Worm (Caenorhabditis elegans) whole organism, L4/young adult: ENCODE results near the gene srh-282.

ENCODE experiments used
- W03F9.2 ChIP-seq: fragments of 150-350 bp; optimal IDR thresholded peaks from 2 replicates; lab custom pipeline; 2014; ENCODE audit warnings: missing biosample characterization, missing genetic modification characterization
- dao-5 ChIP-seq: sonication (generic microtip); optimal IDR thresholded peaks from 2 replicates; lab custom pipeline; 2016; ENCODE audit warnings: missing genotype, missing genetic modification characterization, moderate library complexity, missing compliant biosample characterization
- him-1 ChIP-seq: sonication (generic microtip); optimal IDR thresholded peaks from 2 replicates; lab custom pipeline; 2016; ENCODE audit warnings: missing genotype, missing genetic modification reagents, missing genetic modification characterization, missing compliant biosample characterization

srh-282 gene

DNA sequence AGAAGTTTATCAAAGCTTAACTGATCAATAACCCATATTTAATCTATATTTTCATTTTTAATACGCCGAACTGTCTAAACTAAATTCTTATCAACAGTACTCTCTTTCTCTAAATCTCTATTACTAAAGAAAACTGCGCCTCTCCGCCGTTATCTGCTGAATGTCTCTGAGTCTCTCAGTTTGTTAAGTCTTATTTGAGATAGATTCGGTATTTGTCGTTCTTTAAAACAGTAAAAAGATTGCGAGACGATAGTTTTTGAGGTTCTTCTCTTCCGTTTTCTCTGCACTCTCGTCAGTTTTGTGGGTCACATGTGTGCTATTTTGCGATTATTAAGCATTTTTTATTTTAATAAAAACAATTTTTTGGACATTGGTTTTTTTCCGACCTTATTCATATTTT lies 986 bp upstream of the srh-282 start, which contains the start of gene sma-10:
TSS of gene sma-10 (plus strand) at position 236 of the 400 bp plus-strand sequence.
- TF ChIP-seq dao-5 (tag; lab: Kevin White, UChicago): no peak
- no peak for TF ChIP-seq W03F9.2 (tag; lab: Kevin White, UChicago)
- no peak for TF ChIP-seq him-1 (tag; lab: Kevin White, UChicago)

DNA sequence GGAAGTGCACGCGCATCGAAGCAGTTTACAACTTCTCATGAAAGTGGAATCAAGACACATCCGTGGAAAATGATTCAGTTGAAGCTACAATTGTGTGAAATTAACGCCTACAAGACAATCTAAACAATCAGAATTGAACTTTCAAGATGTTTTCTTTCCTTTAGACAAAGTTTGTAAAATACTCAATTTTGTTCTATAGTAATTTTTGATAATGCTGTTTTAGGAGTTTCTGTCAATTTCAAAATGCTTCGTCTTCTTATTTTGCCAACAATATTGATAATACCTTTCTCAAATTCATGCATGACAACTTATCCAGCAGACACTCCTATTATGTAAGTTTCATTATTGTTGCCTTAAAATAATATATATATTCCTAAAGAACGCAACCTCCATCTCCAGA lies 4.1 kb downstream of the srh-282 start, which contains the start of gene T21D12.11:
TSS of gene T21D12.11 (plus strand) at position 301 of the 400 bp plus-strand sequence.
- TF ChIP-seq dao-5 (tag; lab: Kevin White, UChicago) (no peak), W03F9.2 (tag; lab: Kevin White, UChicago) (no peak), him-1 (tag; lab: Kevin White, UChicago) (no peak)

DNA sequence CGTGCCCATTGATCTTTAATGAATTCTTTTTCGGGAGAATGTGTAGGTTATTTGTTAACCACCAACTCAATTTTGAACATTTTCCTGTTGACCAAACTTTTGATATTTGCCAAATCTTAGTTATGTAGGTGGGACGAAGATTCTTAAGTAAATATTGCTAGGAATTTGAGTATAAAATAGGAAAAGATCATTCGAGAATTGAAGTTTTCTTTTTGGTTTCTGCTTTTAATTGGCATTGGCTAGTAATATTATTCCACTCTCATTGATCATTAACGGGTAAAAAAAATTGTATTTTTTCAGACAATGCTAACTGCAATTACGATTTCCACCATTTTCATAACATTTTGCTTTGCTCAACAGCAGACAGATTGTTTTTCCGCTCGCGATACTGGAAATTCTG lies 7.1 kb downstream of the srh-282 start, which contains the start of gene T21D12.12:
TSS of gene T21D12.12 (plus strand) at position 301 of the 400 bp plus-strand sequence.
- TF ChIP-seq W03F9.2 (tag; lab: Kevin White, UChicago): no peak
- TF ChIP-seq him-1 (tag; lab: Kevin White, UChicago): no peak
- TF ChIP-seq dao-5 (tag; lab: Kevin White, UChicago): no peak

DNA sequence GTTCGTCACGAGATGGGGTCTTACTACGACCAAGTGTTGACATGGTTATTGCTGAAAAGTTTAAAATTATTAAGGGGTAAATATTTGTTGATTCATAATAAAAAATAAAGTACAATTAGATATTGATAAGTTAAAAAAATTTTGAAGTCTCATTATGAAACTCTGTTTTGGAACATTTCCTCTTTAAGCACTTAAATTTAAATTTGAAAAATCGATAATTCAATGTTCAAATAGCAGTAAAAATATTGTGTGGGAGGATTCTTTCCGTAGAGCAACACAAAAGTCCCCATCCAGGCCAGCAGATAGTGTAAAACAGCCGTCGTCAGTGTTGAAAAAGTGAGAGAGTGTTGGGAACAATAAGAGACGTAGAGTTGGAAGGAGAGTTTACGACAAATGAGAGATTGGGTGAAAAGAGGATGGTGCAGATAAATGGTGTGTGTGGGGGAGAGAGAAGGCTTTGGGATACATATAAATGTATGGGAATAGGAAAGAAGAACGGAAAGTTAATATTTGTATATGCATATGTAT lies 9.0 kb downstream of the srh-282 start, which contains the start of gene pat-6:
TSS of gene pat-6 (minus strand) at position 51 of the 528 bp plus-strand sequence.
- TF ChIP-seq him-1 (tag; lab: Kevin White, UChicago) (no peak), dao-5 (tag; lab: Kevin White, UChicago) (no peak), W03F9.2 (tag; lab: Kevin White, UChicago) (no peak)

DNA sequence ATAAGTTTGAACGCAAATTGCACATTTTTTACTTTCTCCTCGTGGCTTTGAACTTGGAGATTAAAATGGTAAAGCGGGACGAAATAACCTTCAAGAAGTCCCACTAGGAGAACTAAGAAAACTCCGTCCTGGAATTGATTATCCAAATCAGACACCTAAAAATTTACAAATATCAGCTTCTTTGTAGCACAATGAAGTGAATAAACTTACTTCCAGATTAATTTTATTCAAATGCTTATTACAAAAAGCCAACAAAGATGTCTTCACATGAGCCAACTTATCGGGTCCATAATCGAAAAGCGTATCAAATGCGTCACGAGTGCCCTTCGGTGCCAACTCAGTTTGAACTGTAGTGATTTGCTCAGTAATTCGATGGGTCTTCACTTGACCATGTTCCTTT lies 10.7 kb downstream of the srh-282 start:
- no peak for TF ChIP-seq him-1 (tag; lab: Kevin White, UChicago)
- TF ChIP-seq dao-5 (tag; lab: Kevin White, UChicago): no peak
- TF ChIP-seq W03F9.2 (tag; lab: Kevin White, UChicago): no peak

DNA sequence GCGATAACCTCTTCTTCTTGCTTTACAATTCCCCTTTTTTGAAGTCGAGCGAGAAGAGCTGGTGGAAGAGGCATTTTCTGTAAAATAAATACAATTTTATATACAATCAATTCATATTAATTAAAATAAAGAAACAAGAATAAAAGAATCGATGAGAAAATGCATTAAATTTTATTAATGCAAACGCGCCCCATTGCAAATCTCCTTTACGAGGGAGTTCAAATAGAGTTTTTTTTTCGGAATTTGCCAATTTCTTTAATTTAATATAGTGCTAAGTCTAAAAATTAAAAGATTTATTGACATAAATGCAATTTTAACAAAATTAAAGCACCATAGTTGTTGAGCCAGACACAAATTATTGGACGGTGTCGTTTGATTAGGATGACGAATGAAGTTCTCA lies 11.6 kb downstream of the srh-282 start, which contains the start of gene pqbp-1.1:
TSS of gene pqbp-1.1 (minus strand) at position 77 of the 400 bp plus-strand sequence.
- TF ChIP-seq W03F9.2 (tag; lab: Kevin White, UChicago) (no peak), him-1 (tag; lab: Kevin White, UChicago) (no peak), dao-5 (tag; lab: Kevin White, UChicago) (no peak)

DNA sequence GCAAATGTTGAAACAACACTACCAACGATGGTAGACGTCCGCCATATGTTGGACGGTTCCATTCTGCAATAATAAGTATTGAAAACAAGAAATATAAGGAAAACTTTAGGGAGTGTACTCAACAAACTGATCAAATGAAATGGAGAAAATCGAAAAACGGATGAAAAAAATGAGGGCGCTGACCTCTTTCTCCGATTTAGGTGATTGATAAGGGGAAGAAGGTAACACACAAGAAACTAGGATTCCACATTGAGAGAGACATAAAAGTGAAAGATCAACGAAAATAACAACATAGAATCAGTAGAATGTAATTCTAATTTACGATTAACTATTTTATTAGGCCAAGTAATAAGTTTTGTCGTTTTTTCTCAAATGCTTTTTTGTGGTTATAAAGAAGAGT lies 14.1 kb downstream of the srh-282 start, which contains the start of gene dpy-9:
TSS of gene dpy-9 (minus strand) at position 63 of the 400 bp plus-strand sequence.
- TF ChIP-seq dao-5 (tag; lab: Kevin White, UChicago) (no peak), him-1 (tag; lab: Kevin White, UChicago) (no peak), W03F9.2 (tag; lab: Kevin White, UChicago) (no peak)

DNA sequence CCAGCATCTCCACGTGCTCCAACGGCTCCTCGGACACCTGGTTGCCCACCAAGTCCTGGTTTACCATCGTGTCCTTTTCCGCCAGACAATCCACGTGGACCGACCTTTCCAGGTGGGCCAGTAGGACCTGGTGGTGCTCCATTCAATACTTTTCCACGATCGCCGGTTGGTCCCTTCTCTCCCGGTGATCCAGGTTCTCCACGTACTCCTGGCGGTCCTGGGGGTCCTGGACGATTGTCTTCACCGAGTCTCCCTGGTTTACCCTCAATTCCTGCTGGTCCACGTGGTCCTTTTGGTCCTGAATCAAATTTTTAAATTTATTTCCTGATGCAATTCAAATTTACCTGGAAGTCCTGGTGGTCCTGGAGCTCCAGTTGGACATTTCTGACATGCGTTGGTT lies 14.8 kb downstream of the srh-282 start:
- TF ChIP-seq him-1 (tag; lab: Kevin White, UChicago) (no peak), W03F9.2 (tag; lab: Kevin White, UChicago) (no peak), dao-5 (tag; lab: Kevin White, UChicago) (no peak)

DNA sequence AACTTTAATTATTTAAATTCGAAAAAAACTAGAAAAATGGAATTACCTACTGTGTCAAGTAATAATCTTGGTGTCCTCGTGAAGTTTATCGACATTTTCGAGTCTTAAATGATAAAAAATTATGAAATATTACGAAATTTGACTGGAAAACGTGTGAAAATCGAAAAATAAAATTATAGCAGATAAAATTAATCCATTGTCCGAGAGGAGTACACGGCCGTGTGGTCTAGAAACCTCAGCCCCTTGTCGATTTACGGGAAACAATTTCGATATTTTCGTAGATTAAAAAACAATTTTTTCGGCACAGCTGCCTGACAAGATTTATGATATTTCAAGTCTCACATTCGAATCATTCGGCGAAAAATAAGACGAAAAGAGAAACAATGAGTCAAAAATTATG lies 16.1 kb downstream of the srh-282 start, which contains the start of gene R02D3.8:
TSS of gene R02D3.8 (minus strand) at position 109 of the 400 bp plus-strand sequence.
- no peak for TF ChIP-seq him-1 (tag; lab: Kevin White, UChicago)
- TF ChIP-seq dao-5 (tag; lab: Kevin White, UChicago): no peak

DNA sequence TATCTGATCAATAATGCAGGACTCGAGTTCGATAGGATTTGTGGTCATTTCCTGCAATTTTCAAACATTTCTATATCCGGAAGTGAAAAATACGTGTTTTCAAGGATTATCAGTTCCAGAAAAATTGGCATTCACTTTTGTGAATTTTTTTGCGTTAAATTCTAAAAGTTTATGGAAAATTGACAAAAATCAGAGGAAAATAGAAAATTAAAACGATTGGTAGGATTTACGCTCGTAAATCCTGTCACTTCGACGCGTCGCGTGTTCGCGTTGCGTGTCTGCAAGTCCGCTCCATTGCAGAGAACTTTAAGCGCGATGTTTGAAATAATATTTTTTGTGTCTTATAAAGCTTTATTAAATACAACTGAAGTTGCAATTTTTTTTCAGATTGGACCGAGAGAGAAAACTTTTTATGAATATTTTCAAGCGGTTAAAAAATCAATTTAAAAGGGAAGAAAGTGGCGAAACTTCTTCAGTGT lies 17.8 kb downstream of the srh-282 start, which contains the start of gene rcat-1:
TSS of gene rcat-1 (minus strand) at position 51 of the 479 bp plus-strand sequence.
- no peak for TF ChIP-seq dao-5 (tag; lab: Kevin White, UChicago)
- peak; percentile 56 for TF ChIP-seq W03F9.2 (tag; lab: Kevin White, UChicago)
- TF ChIP-seq him-1 (tag; lab: Kevin White, UChicago): no peak

DNA sequence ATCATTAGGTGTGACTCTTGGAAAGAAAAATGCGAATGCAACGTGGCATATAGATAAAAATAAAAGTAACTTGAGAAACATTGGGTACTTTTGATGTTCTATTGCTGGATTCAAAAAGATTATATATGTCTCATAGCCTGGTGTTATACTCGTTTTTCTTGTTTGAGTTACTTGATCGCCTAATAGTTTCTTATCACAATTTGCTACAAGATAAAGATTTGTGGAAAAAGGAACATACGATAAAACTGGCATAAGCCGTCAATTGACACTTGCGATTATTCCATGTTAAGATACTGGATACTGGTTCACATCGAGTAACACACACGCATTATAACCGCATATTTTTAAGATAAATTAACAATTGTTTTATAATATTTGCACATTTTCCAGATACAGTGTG lies 20.7 kb downstream of the srh-282 start, which contains the start of gene grl-19:
TSS of gene grl-19 (minus strand) at position 101 of the 400 bp plus-strand sequence.
- no peak for TF ChIP-seq him-1 (tag; lab: Kevin White, UChicago)
- no peak for TF ChIP-seq W03F9.2 (tag; lab: Kevin White, UChicago)
- no peak for TF ChIP-seq dao-5 (tag; lab: Kevin White, UChicago)

DNA sequence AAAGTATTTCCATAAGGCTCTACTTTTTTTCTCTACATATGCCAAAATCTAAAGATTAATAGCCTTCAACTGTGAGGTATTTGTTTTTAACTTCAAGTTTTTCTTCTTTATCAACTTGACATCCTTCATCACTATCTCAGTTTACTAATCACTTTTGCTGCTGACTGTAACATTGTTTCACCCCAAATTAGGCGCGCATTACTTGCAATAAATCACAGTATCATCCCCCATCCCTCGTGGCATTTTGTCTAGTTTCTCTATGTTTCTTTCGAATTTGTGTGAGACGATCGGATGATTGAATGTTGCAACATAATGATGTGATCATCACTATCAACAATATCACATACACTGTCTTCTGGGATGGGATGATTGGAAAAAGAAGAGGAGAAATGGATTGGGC lies 25.7 kb downstream of the srh-282 start:
- TF ChIP-seq W03F9.2 (tag; lab: Kevin White, UChicago) (no peak), him-1 (tag; lab: Kevin White, UChicago) (no peak), dao-5 (tag; lab: Kevin White, UChicago) (no peak)

DNA sequence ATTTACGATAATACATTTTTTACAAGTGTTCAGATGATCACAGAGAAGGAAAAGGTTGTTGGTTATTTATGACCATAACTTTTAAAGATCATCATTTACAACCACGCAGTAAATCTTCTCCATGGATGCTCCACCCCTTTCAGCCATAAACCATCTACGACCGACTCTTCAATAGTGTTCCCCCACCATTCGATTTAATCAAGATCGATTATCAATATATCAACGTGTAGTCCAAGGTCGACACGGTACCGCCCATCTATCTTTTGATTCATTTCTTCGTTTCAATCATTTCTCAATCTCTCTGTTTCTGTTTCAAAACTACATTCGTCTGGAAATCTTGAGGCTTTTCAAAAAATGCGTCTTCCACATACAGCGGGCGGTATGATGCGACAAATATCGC lies 28.4 kb downstream of the srh-282 start, which contains the start of gene aass-1:
TSS of gene aass-1 (plus strand) at position 301 of the 400 bp plus-strand sequence.
- no peak for TF ChIP-seq W03F9.2 (tag; lab: Kevin White, UChicago)
- no peak for TF ChIP-seq dao-5 (tag; lab: Kevin White, UChicago)
- no peak for TF ChIP-seq him-1 (tag; lab: Kevin White, UChicago)
